Fruit fly (Drosophila melanogaster) whole organism, embryonic: ENCODE results near the gene Mst36Fb.

Source experiments
- ATbp ChIP-seq: fragments of 200-800 bp; sonication (Bioruptor generic); optimal IDR thresholded peaks from 2 replicates; lab custom pipeline; 2017; ENCODE audit warnings: missing biosample characterization, mild to moderate bottlenecking, missing genetic modification characterization, missing genetic modification reagents
- B-H1 ChIP-seq: fragments of 200-800 bp; sonication (Bioruptor generic); IDR thresholded peaks from 3 replicates; pipeline ENCODE4 v1.3.6; 2022; ENCODE audit warnings: missing biosample characterization, missing genetic modification characterization
- B-H2 ChIP-seq: fragments of 200-800 bp; sonication (Bioruptor generic); optimal IDR thresholded peaks from 2 replicates; lab custom pipeline; 2018; ENCODE audit warnings: missing biosample characterization, mild to moderate bottlenecking, missing genetic modification characterization
- BEAF-32 ChIP-seq: fragments of 200-800 bp; sonication (Bioruptor generic); optimal IDR thresholded peaks from 3 replicates; lab custom pipeline; 2017; ENCODE audit warnings: missing biosample characterization, missing genetic modification characterization, mild to moderate bottlenecking, moderate library complexity, missing genetic modification reagents
- Blimp-1 ChIP-seq: fragments of 200-800 bp; sonication (Bioruptor generic); optimal IDR thresholded peaks from 3 replicates; lab custom pipeline; 2018; ENCODE audit warnings: missing biosample characterization, missing genetic modification characterization, mild to moderate bottlenecking, moderate library complexity, missing genetic modification reagents
- CG10959 ChIP-seq: fragments of 200-800 bp; sonication (Bioruptor generic); IDR thresholded peaks from 2 replicates; pipeline ENCODE4 v1.3.6; 2022; ENCODE audit warnings: missing biosample characterization, missing genetic modification characterization
- CG14014 ChIP-seq: fragments of 200-800 bp; sonication (Bioruptor generic); IDR thresholded peaks from 2 replicates; pipeline ENCODE4 v1.3.6; 2022; ENCODE audit warnings: missing biosample characterization, missing genetic modification characterization
- CG14710 ChIP-seq: fragments of 200-800 bp; sonication (Bioruptor generic); optimal IDR thresholded peaks from 3 replicates; lab custom pipeline; 2019; ENCODE audit warnings: missing biosample characterization, mild to moderate bottlenecking, missing genetic modification characterization, moderate library complexity
- CG1602 ChIP-seq: fragments of 200-800 bp; sonication (Bioruptor generic); optimal IDR thresholded peaks from 3 replicates; lab custom pipeline; 2016; ENCODE audit warnings: missing biosample characterization, missing genetic modification characterization
- CG1603 ChIP-seq: fragments of 200-800 bp; sonication (Bioruptor generic); optimal IDR thresholded peaks from 2 replicates; lab custom pipeline; 2019; ENCODE audit warnings: missing biosample characterization, mild to moderate bottlenecking, missing genetic modification characterization, moderate library complexity
- CG1647 ChIP-seq: fragments of 200-800 bp; sonication (Bioruptor generic); optimal IDR thresholded peaks from 3 replicates; lab custom pipeline; 2016; ENCODE audit warnings: missing biosample characterization, missing genetic modification characterization
- CG17361 ChIP-seq: fragments of 200-800 bp; sonication (Bioruptor generic); IDR thresholded peaks from 3 replicates; pipeline ENCODE4 v1.3.6; 2022; ENCODE audit warnings: missing biosample characterization, missing genetic modification characterization
- CG18599 ChIP-seq: fragments of 200-800 bp; sonication (Bioruptor generic); optimal IDR thresholded peaks from 3 replicates; lab custom pipeline; 2017; ENCODE audit warnings: missing biosample characterization, missing genetic modification characterization, mild to moderate bottlenecking, moderate library complexity, missing genetic modification reagents
- CG2202 ChIP-seq: fragments of 200-800 bp; sonication (Bioruptor generic); optimal IDR thresholded peaks from 2 replicates; lab custom pipeline; 2018; ENCODE audit warnings: missing biosample characterization, mild to moderate bottlenecking, missing genetic modification characterization
- CG30431 ChIP-seq: fragments of 200-800 bp; sonication (Bioruptor generic); optimal IDR thresholded peaks from 2 replicates; lab custom pipeline; 2017; ENCODE audit warnings: missing biosample characterization, missing genetic modification characterization
- CG42726 ChIP-seq: fragments of 200-800 bp; sonication (Bioruptor generic); IDR thresholded peaks from 2 replicates; pipeline ENCODE4 v1.3.6; 2022; ENCODE audit warnings: missing biosample characterization, missing genetic modification characterization; ENCODE audit not compliant: partially characterized antibody
- CG4854 ChIP-seq: fragments of 200-800 bp; sonication (Bioruptor generic); optimal IDR thresholded peaks from 2 replicates; lab custom pipeline; 2016; ENCODE audit warnings: missing biosample characterization, missing genetic modification characterization, inconsistent platforms
- CG9797 ChIP-seq: fragments of 200-800 bp; sonication (Bioruptor generic); optimal IDR thresholded peaks from 3 replicates; lab custom pipeline; 2018; ENCODE audit warnings: missing biosample characterization, mild to moderate bottlenecking, missing genetic modification characterization
- CG9817 ChIP-seq: fragments of 200-800 bp; sonication (Bioruptor generic); optimal IDR thresholded peaks from 2 replicates; lab custom pipeline; 2018; ENCODE audit warnings: missing biosample characterization, mild to moderate bottlenecking, missing genetic modification characterization, moderate library complexity
- CG9876 ChIP-seq: fragments of 200-800 bp; sonication (Bioruptor generic); optimal IDR thresholded peaks from 2 replicates; lab custom pipeline; 2016; ENCODE audit warnings: missing biosample characterization, missing genetic modification characterization
- Fer1 ChIP-seq: fragments of 200-800 bp; sonication (Bioruptor generic); optimal IDR thresholded peaks from 2 replicates; lab custom pipeline; 2017; ENCODE audit warnings: missing biosample characterization, mild to moderate bottlenecking, missing genetic modification characterization
- GATAe ChIP-seq: fragments of 200-800 bp; sonication (Bioruptor generic); conservative IDR thresholded peaks from 2 replicates; pipeline ENCODE4 v1.3.6; 2022; ENCODE audit warnings: missing biosample characterization, missing genetic modification characterization
- H15 ChIP-seq: fragments of 200-800 bp; sonication (Bioruptor generic); IDR thresholded peaks from 3 replicates; pipeline ENCODE4 v1.3.6; 2022; ENCODE audit warnings: missing biosample characterization, missing genetic modification characterization
- HHEX ChIP-seq: fragments of 200-800 bp; sonication (Bioruptor generic); optimal IDR thresholded peaks from 3 replicates; lab custom pipeline; 2017; ENCODE audit warnings: missing biosample characterization, mild to moderate bottlenecking, missing genetic modification characterization, missing genetic modification reagents
- Hr51 ChIP-seq, 2 experiments: fragments of 200-800 bp; sonication (Bioruptor generic); optimal IDR thresholded peaks; 2 replicates in 1 of 2; 3 replicates in 1 of 2; lab custom pipeline; 2016 to 2018; ENCODE audit warnings: missing biosample characterization in 2 of 2, missing genetic modification characterization in 2 of 2, mild to moderate bottlenecking in 1 of 2, moderate library complexity in 1 of 2
- MBD-R2 ChIP-seq: fragments of 200-800 bp; sonication (Bioruptor generic); IDR thresholded peaks from 2 replicates; pipeline ENCODE4 v1.3.6; 2022; ENCODE audit warnings: missing biosample characterization, missing genetic modification characterization
- MTF-1 ChIP-seq: fragments of 200-800 bp; sonication (Bioruptor generic); optimal IDR thresholded peaks from 2 replicates; lab custom pipeline; 2018; ENCODE audit warnings: missing biosample characterization, mild to moderate bottlenecking, missing genetic modification characterization, borderline replicate concordance
- Myb ChIP-seq: fragments of 200-800 bp; sonication (Bioruptor generic); optimal IDR thresholded peaks from 2 replicates; lab custom pipeline; 2016; ENCODE audit warnings: missing biosample characterization, missing genetic modification characterization
- Oli ChIP-seq: fragments of 200-800 bp; sonication (Bioruptor generic); optimal IDR thresholded peaks from 2 replicates; lab custom pipeline; 2018; ENCODE audit warnings: missing biosample characterization, mild to moderate bottlenecking, missing genetic modification characterization, moderate library complexity
- ap ChIP-seq: fragments of 200-800 bp; sonication (Bioruptor generic); IDR thresholded peaks from 2 replicates; pipeline ENCODE4 v1.3.6; 2022; ENCODE audit warnings: missing biosample characterization, missing genetic modification characterization
- bigmax ChIP-seq: fragments of 200-800 bp; sonication (Bioruptor generic); optimal IDR thresholded peaks from 2 replicates; lab custom pipeline; 2018; ENCODE audit warnings: missing biosample characterization, mild to moderate bottlenecking, missing genetic modification characterization
- bowl ChIP-seq: fragments of 200-800 bp; sonication (Bioruptor generic); IDR thresholded peaks from 2 replicates; pipeline ENCODE4 v1.3.6; 2022; ENCODE audit warnings: missing biosample characterization, missing genetic modification characterization
- da ChIP-seq: fragments of 200-800 bp; sonication (Bioruptor generic); optimal IDR thresholded peaks from 2 replicates; lab custom pipeline; 2016; ENCODE audit warnings: missing biosample characterization, missing genetic modification characterization
- emc ChIP-seq: fragments of 200-800 bp; sonication (Bioruptor generic); optimal IDR thresholded peaks from 2 replicates; lab custom pipeline; 2016; ENCODE audit warnings: missing biosample characterization, missing genetic modification characterization
- grn ChIP-seq: fragments of 200-800 bp; sonication (Bioruptor generic); optimal IDR thresholded peaks from 3 replicates; lab custom pipeline; 2017; ENCODE audit warnings: missing biosample characterization, missing genetic modification characterization
- gro ChIP-seq: fragments of 200-800 bp; sonication (Bioruptor generic); optimal IDR thresholded peaks from 2 replicates; lab custom pipeline; 2016; ENCODE audit warnings: missing biosample characterization, missing genetic modification characterization
- gsb-n ChIP-seq: fragments of 200-800 bp; sonication (Bioruptor generic); optimal IDR thresholded peaks from 3 replicates; lab custom pipeline; 2018; ENCODE audit warnings: missing biosample characterization, mild to moderate bottlenecking, missing genetic modification characterization
- ind ChIP-seq: fragments of 200-800 bp; sonication (Bioruptor generic); optimal IDR thresholded peaks from 3 replicates; lab custom pipeline; 2016; ENCODE audit warnings: missing biosample characterization, missing genetic modification characterization
- kah ChIP-seq: fragments of 200-800 bp; sonication (Bioruptor generic); optimal IDR thresholded peaks from 2 replicates; lab custom pipeline; 2018; ENCODE audit warnings: missing biosample characterization, mild to moderate bottlenecking, missing genetic modification characterization
- odd ChIP-seq: fragments of 200-800 bp; sonication (Bioruptor generic); optimal IDR thresholded peaks from 2 replicates; lab custom pipeline; 2017; ENCODE audit warnings: missing biosample characterization, mild to moderate bottlenecking, missing genetic modification characterization
- onecut ChIP-seq: fragments of 200-800 bp; sonication (Bioruptor generic); IDR thresholded peaks from 2 replicates; pipeline ENCODE4 v1.3.6; 2022; ENCODE audit warnings: missing biosample characterization, missing genetic modification characterization
- phol ChIP-seq: fragments of 200-800 bp; sonication (Bioruptor generic); optimal IDR thresholded peaks from 3 replicates; lab custom pipeline; 2018; ENCODE audit warnings: missing biosample characterization, mild to moderate bottlenecking, missing genetic modification characterization, moderate library complexity
- pum ChIP-seq: fragments of 200-800 bp; sonication (Bioruptor generic); optimal IDR thresholded peaks from 2 replicates; lab custom pipeline; 2016; ENCODE audit warnings: missing biosample characterization, missing genetic modification characterization
- tll ChIP-seq, 2 experiments: fragments of 200-800 bp in 1 of 2; fragments of >200 bp in 1 of 2; sonication (Bioruptor generic) in 1 of 2; optimal IDR thresholded peaks; 2 replicates each; lab custom pipeline; 2017 to 2019; ENCODE audit warnings: missing biosample characterization in 2 of 2, missing genetic modification characterization in 2 of 2, mild to moderate bottlenecking in 1 of 2, moderate library complexity in 1 of 2
- tna ChIP-seq: fragments of 200-800 bp; sonication (Bioruptor generic); IDR thresholded peaks from 2 replicates; pipeline ENCODE4 v1.3.6; 2022; ENCODE audit warnings: missing biosample characterization, missing genetic modification characterization; ENCODE audit not compliant: partially characterized antibody
- trh ChIP-seq: fragments of 200-800 bp; sonication (Bioruptor generic); optimal IDR thresholded peaks from 2 replicates; lab custom pipeline; 2016; ENCODE audit warnings: missing biosample characterization, missing genetic modification characterization
- usp ChIP-seq: fragments of >200 bp; optimal IDR thresholded peaks from 2 replicates; lab custom pipeline; 2017; ENCODE audit warnings: missing biosample characterization, missing genetic modification characterization
- vnd ChIP-seq: fragments of 200-800 bp; sonication (Bioruptor generic); IDR thresholded peaks from 3 replicates; pipeline ENCODE4 v1.3.6; 2022; ENCODE audit warnings: missing biosample characterization, missing genetic modification characterization; ENCODE audit not compliant: partially characterized antibody
- zf30C ChIP-seq: fragments of 200-800 bp; sonication (Bioruptor generic); optimal IDR thresholded peaks from 3 replicates; lab custom pipeline; 2018; ENCODE audit warnings: missing biosample characterization, mild to moderate bottlenecking, missing genetic modification characterization

The Mst36Fb gene

DNA sequence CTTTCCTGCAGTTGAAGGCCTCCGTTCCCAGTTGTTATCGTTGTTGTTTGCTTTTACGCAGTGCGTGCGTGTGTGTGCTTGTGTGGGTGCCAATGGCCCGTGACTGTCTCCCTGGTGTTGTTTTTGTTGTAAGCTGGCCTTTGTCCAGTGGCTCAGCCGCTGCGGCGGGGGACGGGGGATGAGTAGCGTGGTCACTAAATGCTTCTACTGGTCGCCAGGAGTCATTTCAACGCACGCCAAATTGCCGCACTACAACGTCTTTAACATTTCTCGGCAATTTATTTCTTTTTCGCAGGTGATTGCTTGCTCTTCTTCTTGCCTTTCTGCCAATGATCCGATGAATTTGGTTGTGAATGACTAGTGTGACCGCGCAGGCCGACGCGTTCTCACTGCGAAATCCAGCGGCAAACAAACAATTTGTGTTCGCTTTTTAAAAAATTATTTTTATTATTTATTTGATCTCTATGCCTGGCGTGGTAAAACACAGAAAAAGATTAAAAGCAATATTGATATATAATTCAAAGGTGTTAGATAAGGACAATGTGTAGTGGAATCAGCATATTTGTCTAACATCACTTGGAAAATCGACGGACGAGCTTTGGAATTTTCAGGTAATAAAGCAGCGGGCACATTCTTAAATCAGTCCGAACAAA, 33.5 kb upstream of the Mst36Fb start, which contains the start of the genes Faf2 and Grip71 (continued):
- peak; percentile 94 for TF ChIP-seq B-H1 (GFP tag; lab: Robert Waterston, UW)
- no peak for TF ChIP-seq vnd (GFP tag; lab: Robert Waterston, UW)
- peak; percentile 66 for TF ChIP-seq Myb (GFP tag; lab: Kevin White, UChicago)
- TF ChIP-seq trh (GFP tag; lab: Kevin White, UChicago), result peak; percentile 85
- peak; percentile 71 for TF ChIP-seq emc (GFP tag; lab: Kevin White, UChicago)
- no peak for TF ChIP-seq usp (GFP tag; lab: Kevin White, UChicago)
- TF ChIP-seq Blimp-1 (GFP tag; lab: Kevin White, UChicago), result peak; percentile 86
- peak; percentile 53 for TF ChIP-seq MTF-1 (GFP tag; lab: Kevin White, UChicago)
- peak; percentile 84 for TF ChIP-seq MBD-R2 (GFP tag; lab: Robert Waterston, UW)
- TF ChIP-seq CG17361, result peak; percentile 95
- TF ChIP-seq Hr51 (GFP tag; optimal IDR thresholded peaks at IDR 0.05; lab: Kevin White, UChicago), result peak; percentile 79 to 86
- TF ChIP-seq da (GFP tag; lab: Kevin White, UChicago), result peak; percentile 59
- peak; percentile 94 for TF ChIP-seq CG30431
- TF ChIP-seq CG1647 (GFP tag; lab: Kevin White, UChicago), result peak; percentile 86
- peak; percentile 83 for TF ChIP-seq B-H2
- TF ChIP-seq ind, result peak; percentile 95
- peak; percentile 13 for TF ChIP-seq kah (GFP tag; lab: Kevin White, UChicago)
- peak; percentile 63 for TF ChIP-seq grn (GFP tag; lab: Kevin White, UChicago)
- TF ChIP-seq CG14710 (tag; lab: Kevin White, UChicago), result peak; percentile 96
- TF ChIP-seq bigmax (GFP tag; lab: Kevin White, UChicago), result peak; percentile 26
- TF ChIP-seq CG1603 (tag; lab: Kevin White, UChicago), result peak; percentile 88
- TF ChIP-seq GATAe (GFP tag; lab: Robert Waterston, UW), result peak; percentile 43
- TF ChIP-seq BEAF-32 (GFP tag; lab: Kevin White, UChicago), result peak; percentile 79
- TF ChIP-seq ATbp (GFP tag; lab: Kevin White, UChicago), result peak; percentile 76
- peak; percentile 93 for TF ChIP-seq ap
- peak; percentile 94 for TF ChIP-seq pum
- peak; percentile 94 for TF ChIP-seq H15
- TF ChIP-seq odd (GFP tag; lab: Kevin White, UChicago), result peak; percentile 1
- peak; percentile 92 for TF ChIP-seq CG10959
- TF ChIP-seq CG1602 (GFP tag; lab: Kevin White, UChicago), result peak; percentile 93
- peak; percentile 70 for TF ChIP-seq Fer1 (GFP tag; lab: Kevin White, UChicago)
- no peak for TF ChIP-seq CG42726 (GFP tag; lab: Robert Waterston, UW)
- peak in 1 of 2 experiments; percentile 22 for TF ChIP-seq tll (GFP tag; optimal IDR thresholded peaks at IDR 0.05; lab: Kevin White, UChicago)
- no peak for TF ChIP-seq zf30C (GFP tag; lab: Kevin White, UChicago)
- peak; percentile 75; the same call in 1 of the 2 replicates for TF ChIP-seq bowl (GFP tag; lab: Robert Waterston, UW)
- TF ChIP-seq CG9876, result peak; percentile 44
- TF ChIP-seq CG9817 (tag; lab: Kevin White, UChicago), result peak; percentile 96
- peak; percentile 65 for TF ChIP-seq gro
- TF ChIP-seq CG14014 (GFP tag; lab: Robert Waterston, UW), result peak; percentile 95
- TF ChIP-seq HHEX (GFP tag; lab: Kevin White, UChicago), result peak; percentile 67
- TF ChIP-seq onecut, result peak; percentile 65
- TF ChIP-seq tna, result no peak
- TF ChIP-seq CG2202 (tag; lab: Kevin White, UChicago), result peak; percentile 73
- TF ChIP-seq CG9797, result peak; percentile 98
- TF ChIP-seq Oli (tag; lab: Kevin White, UChicago), result peak; percentile 86
- peak; percentile 88 for TF ChIP-seq CG18599 (GFP tag; lab: Kevin White, UChicago)
- TF ChIP-seq CG4854 (GFP tag; lab: Kevin White, UChicago), result peak; percentile 85
- peak; percentile 85 for TF ChIP-seq gsb-n (tag; lab: Kevin White, UChicago)
- peak; percentile 96 for TF ChIP-seq phol (tag; lab: Kevin White, UChicago)
